Fruit fly (Drosophila melanogaster) whole organism, embryonic: ENCODE measurements around the gene CG1628.
A peak's percentile ranks its signal among the peaks of the same experiment; 100 is the strongest.

Experiments used
- Atf-2 ChIP-seq: fragments of 200-800 bp; sonication (Bioruptor generic); optimal IDR thresholded peaks from 2 replicates; lab custom pipeline; 2016; ENCODE audit warnings: missing biosample characterization, missing genetic modification characterization
- CG10209 ChIP-seq: fragments of 200-800 bp; sonication (Bioruptor generic); optimal IDR thresholded peaks from 3 replicates; lab custom pipeline; 2017; ENCODE audit warnings: missing biosample characterization, mild to moderate bottlenecking, missing genetic modification characterization, missing genetic modification reagents
- CG10267 ChIP-seq: fragments of 200-800 bp; sonication (Bioruptor generic); optimal IDR thresholded peaks from 2 replicates; lab custom pipeline; 2018; ENCODE audit warnings: missing biosample characterization, mild to moderate bottlenecking, missing genetic modification characterization, moderate library complexity
- CG11247 ChIP-seq: fragments of 200-800 bp; sonication (Bioruptor generic); IDR thresholded peaks from 2 replicates; pipeline ENCODE4 v1.3.6; 2022; ENCODE audit warnings: missing biosample characterization, missing genetic modification characterization
- CG11560 ChIP-seq: fragments of 200-800 bp; sonication (Bioruptor generic); IDR thresholded peaks from 3 replicates; pipeline ENCODE4 v1.3.6; 2022; ENCODE audit warnings: missing biosample characterization, missing genetic modification characterization
- CG12769 ChIP-seq: fragments of 200-800 bp; sonication (Bioruptor generic); optimal IDR thresholded peaks from 2 replicates; lab custom pipeline; 2019; ENCODE audit warnings: missing biosample characterization, mild to moderate bottlenecking, missing genetic modification characterization, moderate library complexity
- CG14667 ChIP-seq: fragments of 200-800 bp; sonication (Bioruptor generic); IDR thresholded peaks from 2 replicates; pipeline ENCODE4 v1.3.6; 2022; ENCODE audit warnings: missing biosample characterization, missing genetic modification characterization
- CG16813 ChIP-seq: fragments of 200-800 bp; sonication (Bioruptor generic); IDR thresholded peaks from 3 replicates; pipeline ENCODE4 v1.3.6; 2022; ENCODE audit warnings: missing biosample characterization, missing genetic modification characterization; ENCODE audit not compliant: partially characterized antibody
- CG17385 ChIP-seq: fragments of 200-800 bp; sonication (Bioruptor generic); optimal IDR thresholded peaks from 3 replicates; lab custom pipeline; 2018; ENCODE audit warnings: missing biosample characterization, mild to moderate bottlenecking, missing genetic modification characterization
- CG2678 ChIP-seq: fragments of 200-800 bp; sonication (Bioruptor generic); optimal IDR thresholded peaks from 3 replicates; lab custom pipeline; 2019; ENCODE audit warnings: missing biosample characterization, mild to moderate bottlenecking, missing genetic modification characterization, moderate library complexity
- CG30431 ChIP-seq: fragments of 200-800 bp; sonication (Bioruptor generic); optimal IDR thresholded peaks from 2 replicates; lab custom pipeline; 2017; ENCODE audit warnings: missing biosample characterization, missing genetic modification characterization
- CG3065 ChIP-seq: fragments of 200-800 bp; sonication (Bioruptor generic); optimal IDR thresholded peaks from 2 replicates; lab custom pipeline; 2016; ENCODE audit warnings: missing biosample characterization, missing genetic modification characterization
- CG31365 ChIP-seq: fragments of 200-800 bp; sonication (Bioruptor generic); optimal IDR thresholded peaks from 2 replicates; lab custom pipeline; 2018; ENCODE audit warnings: missing biosample characterization, mild to moderate bottlenecking, missing genetic modification characterization
- CG3838 ChIP-seq: fragments of 200-800 bp; sonication (Bioruptor generic); optimal IDR thresholded peaks from 3 replicates; lab custom pipeline; 2016; ENCODE audit warnings: missing biosample characterization, missing genetic modification characterization
- CG4404 ChIP-seq: fragments of 200-800 bp; sonication (Bioruptor generic); IDR thresholded peaks from 2 replicates; pipeline ENCODE4 v1.3.6; 2022; ENCODE audit warnings: missing biosample characterization, missing genetic modification characterization
- CG6272 ChIP-seq: fragments of 200-800 bp; sonication (Bioruptor generic); IDR thresholded peaks from 2 replicates; pipeline ENCODE4 v1.3.6; 2022; ENCODE audit warnings: missing biosample characterization, missing genetic modification characterization
- CG6654 ChIP-seq: fragments of 200-800 bp; sonication (Bioruptor generic); optimal IDR thresholded peaks from 2 replicates; lab custom pipeline; 2017; ENCODE audit warnings: missing biosample characterization, mild to moderate bottlenecking, missing genetic modification characterization
- CG7372 ChIP-seq: fragments of 200-800 bp; sonication (Bioruptor generic); IDR thresholded peaks from 2 replicates; pipeline ENCODE4 v1.3.6; 2022; ENCODE audit warnings: missing biosample characterization, missing genetic modification characterization
- Dad ChIP-seq: fragments of 200-800 bp; sonication (Bioruptor generic); optimal IDR thresholded peaks from 3 replicates; lab custom pipeline; 2016; ENCODE audit warnings: missing biosample characterization, missing genetic modification characterization
- Dfd ChIP-seq, 2 experiments: fragments of >200 bp; optimal IDR thresholded peaks; 2 replicates each; lab custom pipeline; 2017; ENCODE audit warnings: missing biosample characterization in 2 of 2, missing genetic modification characterization in 2 of 2
- Dip2 ChIP-seq: fragments of 200-800 bp; sonication (Bioruptor generic); IDR thresholded peaks from 2 replicates; pipeline ENCODE4 v1.3.6; 2022; ENCODE audit warnings: missing biosample characterization, missing genetic modification characterization
- Doc2 ChIP-seq: fragments of 200-800 bp; sonication (Bioruptor generic); IDR thresholded peaks from 2 replicates; pipeline ENCODE4 v1.3.6; 2022; ENCODE audit warnings: missing biosample characterization, missing genetic modification characterization
- ERR ChIP-seq: fragments of 200-800 bp; sonication (Bioruptor generic); optimal IDR thresholded peaks from 2 replicates; lab custom pipeline; 2016; ENCODE audit warnings: missing biosample characterization, missing genetic modification characterization
- Ets65A ChIP-seq: fragments of 200-800 bp; sonication (Bioruptor generic); peaks from one replicate; lab custom pipeline; 2016; ENCODE audit warnings: missing biosample characterization, missing genetic modification characterization
- Ets97D ChIP-seq: fragments of 200-800 bp; sonication (Bioruptor generic); optimal IDR thresholded peaks from 3 replicates; lab custom pipeline; 2016; ENCODE audit warnings: missing biosample characterization, missing genetic modification characterization
- H15 ChIP-seq: fragments of 200-800 bp; sonication (Bioruptor generic); IDR thresholded peaks from 3 replicates; pipeline ENCODE4 v1.3.6; 2022; ENCODE audit warnings: missing biosample characterization, missing genetic modification characterization
- Hand ChIP-seq: fragments of 200-800 bp; sonication (Bioruptor generic); optimal IDR thresholded peaks from 2 replicates; lab custom pipeline; 2017; ENCODE audit warnings: mild to moderate bottlenecking, missing biosample characterization, missing genetic modification reagents, missing genetic modification characterization
- Hr51 ChIP-seq, 2 experiments: fragments of 200-800 bp; sonication (Bioruptor generic); optimal IDR thresholded peaks; 2 replicates in 1 of 2; 3 replicates in 1 of 2; lab custom pipeline; 2016 to 2018; ENCODE audit warnings: missing biosample characterization in 2 of 2, missing genetic modification characterization in 2 of 2, mild to moderate bottlenecking in 1 of 2, moderate library complexity in 1 of 2
- Hsf ChIP-seq: fragments of 200-800 bp; sonication (Bioruptor generic); optimal IDR thresholded peaks from 3 replicates; lab custom pipeline; 2016; ENCODE audit warnings: missing biosample characterization, missing genetic modification characterization
- Jarid2 ChIP-seq: fragments of 200-800 bp; sonication (Bioruptor generic); optimal IDR thresholded peaks from 3 replicates; lab custom pipeline; 2017; ENCODE audit warnings: mild to moderate bottlenecking, missing biosample characterization, missing genetic modification reagents, missing genetic modification characterization
- Lpt ChIP-seq: fragments of >200 bp; optimal IDR thresholded peaks from 2 replicates; lab custom pipeline; 2018; ENCODE audit warnings: missing biosample characterization, missing genetic modification characterization
- Med ChIP-seq: fragments of 200-800 bp; sonication (Bioruptor generic); peaks from one replicate; lab custom pipeline; 2016; ENCODE audit warnings: missing biosample characterization, missing genetic modification characterization, mild to moderate bottlenecking, inconsistent platforms, moderate library complexity
- Meics ChIP-seq: fragments of 200-800 bp; sonication (Bioruptor generic); optimal IDR thresholded peaks from 2 replicates; lab custom pipeline; 2017; ENCODE audit warnings: missing biosample characterization, mild to moderate bottlenecking, missing genetic modification characterization
- Six4 ChIP-seq: fragments of 200-800 bp; sonication (Bioruptor generic); optimal IDR thresholded peaks from 2 replicates; lab custom pipeline; 2016; ENCODE audit warnings: missing biosample characterization, missing genetic modification characterization
- ap ChIP-seq: fragments of 200-800 bp; sonication (Bioruptor generic); IDR thresholded peaks from 2 replicates; pipeline ENCODE4 v1.3.6; 2022; ENCODE audit warnings: missing biosample characterization, missing genetic modification characterization
- ash1 ChIP-seq: fragments of 200-800 bp; sonication (Bioruptor generic); optimal IDR thresholded peaks from 2 replicates; lab custom pipeline; 2018; ENCODE audit warnings: missing biosample characterization, mild to moderate bottlenecking, missing genetic modification characterization
- cg ChIP-seq: fragments of 200-800 bp; sonication (Bioruptor generic); optimal IDR thresholded peaks from 3 replicates; lab custom pipeline; 2019; ENCODE audit warnings: missing biosample characterization, mild to moderate bottlenecking, missing genetic modification characterization, moderate library complexity
- chinmo ChIP-seq: fragments of 200-800 bp; sonication (Bioruptor generic); IDR thresholded peaks from 4 replicates; pipeline ENCODE4 v1.3.6; 2022; ENCODE audit warnings: missing biosample characterization, missing genetic modification characterization; ENCODE audit not compliant: partially characterized antibody
- ftz-f1 ChIP-seq: fragments of 200-800 bp; sonication (Bioruptor generic); optimal IDR thresholded peaks from 2 replicates; lab custom pipeline; 2016; ENCODE audit warnings: missing biosample characterization, missing genetic modification characterization
- gt ChIP-seq: fragments of 200-800 bp; sonication (Bioruptor generic); IDR thresholded peaks from 2 replicates; pipeline ENCODE4 v1.3.6; 2022; ENCODE audit warnings: missing biosample characterization, missing genetic modification characterization
- hbn ChIP-seq: fragments of 200-800 bp; sonication (Bioruptor generic); IDR thresholded peaks from 2 replicates; pipeline ENCODE4 v1.3.6; 2022; ENCODE audit warnings: missing biosample characterization, missing genetic modification characterization; ENCODE audit not compliant: partially characterized antibody
- hth ChIP-seq: fragments of >200 bp; optimal IDR thresholded peaks from 2 replicates; lab custom pipeline; 2017; ENCODE audit warnings: inconsistent platforms
- jumu ChIP-seq: fragments of 200-800 bp; sonication (Bioruptor generic); optimal IDR thresholded peaks from 3 replicates; lab custom pipeline; 2016; ENCODE audit warnings: missing biosample characterization, missing genetic modification characterization
- maf-S ChIP-seq: fragments of 200-800 bp; sonication (Bioruptor generic); optimal IDR thresholded peaks from 2 replicates; lab custom pipeline; 2016; ENCODE audit warnings: missing biosample characterization, missing genetic modification characterization
- oc ChIP-seq: fragments of 200-800 bp; sonication (Bioruptor generic); optimal IDR thresholded peaks from 2 replicates; lab custom pipeline; 2018; ENCODE audit warnings: missing biosample characterization, mild to moderate bottlenecking, missing genetic modification characterization, moderate library complexity
- otp ChIP-seq: fragments of 200-800 bp; sonication (Bioruptor generic); IDR thresholded peaks from 3 replicates; pipeline ENCODE4, ENCODE4 v1.3.6; 2022; ENCODE audit warnings: missing biosample characterization, missing genetic modification characterization
- pb ChIP-seq: fragments of 200-800 bp; sonication (Bioruptor generic); optimal IDR thresholded peaks from 3 replicates; lab custom pipeline; 2016; ENCODE audit warnings: missing biosample characterization, missing genetic modification characterization
- pho ChIP-seq: fragments of 200-800 bp; sonication (Bioruptor generic); optimal IDR thresholded peaks from 2 replicates; lab custom pipeline; 2016; ENCODE audit warnings: missing biosample characterization, missing genetic modification characterization
- sisA ChIP-seq: fragments of 200-800 bp; sonication (Bioruptor generic); IDR thresholded peaks from 2 replicates; pipeline ENCODE4 v1.3.6; 2022; ENCODE audit warnings: missing biosample characterization, missing genetic modification characterization
- twi ChIP-seq: fragments of 200-800 bp; optimal IDR thresholded peaks from 2 replicates; lab custom pipeline; 2019; ENCODE audit warnings: missing biosample characterization, mild to moderate bottlenecking, missing genetic modification characterization, moderate library complexity
- wor ChIP-seq: fragments of 200-800 bp; sonication (Bioruptor generic); IDR thresholded peaks from 2 replicates; pipeline ENCODE4 v1.3.6; 2022; ENCODE audit warnings: missing biosample characterization, missing genetic modification characterization

CG1628 gene

DNA sequence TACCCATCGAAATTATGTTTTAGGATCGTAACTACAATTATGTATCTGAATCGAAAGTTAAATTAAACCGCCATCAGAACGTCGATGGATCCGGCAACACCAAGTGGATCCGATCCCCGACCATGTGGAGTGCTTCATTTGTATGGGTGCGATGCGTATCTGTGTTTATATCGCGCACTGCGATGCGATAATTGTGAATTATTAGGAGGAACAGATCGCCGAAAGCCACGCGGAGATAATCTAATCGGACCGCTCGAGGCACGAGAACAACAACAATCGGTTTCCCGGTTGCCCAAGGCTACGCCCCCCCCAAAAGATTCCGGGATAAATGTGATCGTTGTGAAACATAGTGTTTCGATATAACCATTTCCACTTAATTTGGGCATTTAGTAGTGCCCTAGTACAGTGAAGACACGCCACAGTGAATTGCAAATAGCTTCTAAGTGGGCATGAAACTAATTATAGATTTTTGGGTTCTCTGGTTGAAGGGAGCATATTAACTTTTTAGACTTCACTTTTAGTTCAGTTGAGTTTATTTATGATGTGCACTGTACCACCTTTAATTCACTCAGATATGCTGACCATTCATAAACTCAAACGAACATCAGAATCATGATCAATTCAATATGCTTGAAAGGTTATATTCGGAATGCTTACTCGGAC lies 2.1 kb downstream of the CG1628 start (continued):
- TF ChIP-seq maf-S (GFP tag; lab: Kevin White, UChicago) (peak; percentile 13), Dfd (GFP tag; optimal IDR thresholded peaks at IDR 0.05; lab: Kevin White, UChicago) (no peak), Six4 (no peak), otp (GFP tag; lab: Robert Waterston, UW) (peak; percentile 64; the same call in 1 of the 3 replicates), Dip2 (GFP tag; lab: Robert Waterston, UW) (no peak), CG3065 (no peak), CG12769 (tag; lab: Kevin White, UChicago) (peak; percentile 80), wor (no peak), cg (GFP tag; lab: Kevin White, UChicago) (peak; percentile 32), CG17385 (GFP tag; lab: Kevin White, UChicago) (peak; percentile 36), CG3838 (no peak), Lpt (GFP tag; lab: Kevin White, UChicago) (no peak), Hand (no peak), pho (GFP tag; lab: Kevin White, UChicago) (no peak), Ets65A (GFP tag; lab: Kevin White, UChicago) (peak; percentile 77), CG10209 (GFP tag; lab: Kevin White, UChicago) (peak; percentile 12), ash1 (no peak), hbn (no peak), chinmo (0 out of 4 replicates have a peak, but pooled peaks have one; percentile 13), H15 (GFP tag; lab: Robert Waterston, UW) (0 out of 3 replicates have a peak, but pooled peaks have one; percentile 29), CG6654 (GFP tag; lab: Kevin White, UChicago) (no peak), Atf-2 (GFP tag; lab: Kevin White, UChicago) (no peak), CG6272 (GFP tag; lab: Robert Waterston, UW) (no peak), CG10267 (tag; lab: Kevin White, UChicago) (peak; percentile 5), Doc2 (GFP tag; lab: Robert Waterston, UW) (no peak), ERR (GFP tag; lab: Kevin White, UChicago) (peak; percentile 39), CG30431 (no peak), Hsf (GFP tag; lab: Kevin White, UChicago) (peak; percentile 54), CG2678 (tag; lab: Kevin White, UChicago) (peak; percentile 61), Hr51 (GFP tag; optimal IDR thresholded peaks at IDR 0.05; lab: Kevin White, UChicago) (no peak), twi (tag; lab: Kevin White, UChicago) (no peak), ftz-f1 (no peak), Dad (GFP tag; lab: Kevin White, UChicago) (peak; percentile 24), pb (no peak), CG31365 (no peak), Med (GFP tag; lab: Kevin White, UChicago) (peak; percentile 90), CG11247 (GFP tag; lab: Robert Waterston, UW) (no peak), Meics (GFP tag; lab: Kevin White, UChicago) (peak; percentile 49), CG7372 (GFP tag; lab: Robert Waterston, UW) (0 out of 2 replicates have a peak, but pooled peaks have one; percentile 32), jumu (no peak), CG14667 (GFP tag; lab: Robert Waterston, UW) (peak; percentile 30; the same call in 1 of the 2 replicates), gt (no peak), CG16813 (no peak), Jarid2 (GFP tag; lab: Kevin White, UChicago) (no peak), CG4404 (no peak), oc (no peak), CG11560 (tag; lab: Robert Waterston, UW) (no peak), sisA (GFP tag; lab: Robert Waterston, UW) (peak; percentile 68), hth (lab: Kevin White, UChicago) (no peak), Ets97D (GFP tag; lab: Kevin White, UChicago) (no peak), ap (GFP tag; lab: Robert Waterston, UW) (peak; percentile 55)
